Worm (Caenorhabditis elegans) whole organism, L2 larva: ENCODE data around the gene immp-1.

Experiments
- Y55F3AM.14 ChIP-seq: fragments of 200-800 bp; sonication (Bioruptor generic); optimal IDR thresholded peaks from 2 replicates; lab custom pipeline; 2018; ENCODE audit warnings: mild to moderate bottlenecking, missing genetic modification characterization, missing compliant biosample characterization
- ZK546.5 ChIP-seq: sonication (generic microtip); optimal IDR thresholded peaks from 2 replicates; lab custom pipeline; 2017; ENCODE audit warnings: missing biosample characterization, missing genetic modification characterization
- alr-1 ChIP-seq: fragments of 150-350 bp; optimal IDR thresholded peaks from 2 replicates; lab custom pipeline; 2014; ENCODE audit warnings: missing biosample characterization, missing genetic modification characterization
- aly-2 ChIP-seq: fragments of 150-350 bp; optimal IDR thresholded peaks from 2 replicates; lab custom pipeline; 2014; ENCODE audit warnings: missing biosample characterization, missing genetic modification characterization
- nhr-10 ChIP-seq: sonication (generic microtip); optimal IDR thresholded peaks from 2 replicates; lab custom pipeline; 2017; ENCODE audit warnings: missing biosample characterization, missing genetic modification characterization
- nhr-12 ChIP-seq: fragments of 150-350 bp; optimal IDR thresholded peaks from 2 replicates; lab custom pipeline; 2014; ENCODE audit warnings: missing biosample characterization, missing genetic modification characterization
- nhr-237 ChIP-seq: fragments of 150-350 bp; optimal IDR thresholded peaks from 2 replicates; lab custom pipeline; 2014; ENCODE audit warnings: missing biosample characterization, missing genetic modification characterization
- nhr-77 ChIP-seq: fragments of 150-350 bp; optimal IDR thresholded peaks from 2 replicates; lab custom pipeline; 2014; ENCODE audit warnings: missing biosample characterization, missing genetic modification characterization
- zag-1 ChIP-seq: fragments of 150-350 bp; optimal IDR thresholded peaks from 2 replicates; lab custom pipeline; 2014; ENCODE audit warnings: missing biosample characterization, missing genetic modification characterization
- ztf-11 ChIP-seq: sonication (generic microtip); optimal IDR thresholded peaks from 2 replicates; lab custom pipeline; 2017; ENCODE audit warnings: missing biosample characterization, missing genetic modification characterization

ce11 chrIII:11823260-11823659, 48.5 kb downstream of the immp-1 start, which contains the start of gene C18D11.3:
- no peak for TF ChIP-seq aly-2 (tag; lab: Kevin White, UChicago)
- no peak for TF ChIP-seq Y55F3AM.14 (GFP tag; lab: Kevin White, UChicago)
- TF ChIP-seq nhr-237 (tag; lab: Kevin White, UChicago): no peak
- no peak for TF ChIP-seq nhr-77 (tag; lab: Kevin White, UChicago)
- peak; percentile 24 for TF ChIP-seq nhr-10 (tag; lab: Kevin White, UChicago)
- TF ChIP-seq ztf-11 (tag; lab: Kevin White, UChicago): no peak
- TF ChIP-seq alr-1 (tag; lab: Kevin White, UChicago): no peak
- no peak for TF ChIP-seq ZK546.5
- TF ChIP-seq nhr-12 (tag; lab: Kevin White, UChicago): no peak
- TF ChIP-seq zag-1: peak; percentile 16
